Worm (Caenorhabditis elegans) whole organism, L2 larva: ENCODE measurements around the gene F17E9.15.

ENCODE experiments used
- Y55F3AM.14 ChIP-seq: fragments of 200-800 bp; sonication (Bioruptor generic); optimal IDR thresholded peaks from 2 replicates; lab custom pipeline; 2018; ENCODE audit warnings: mild to moderate bottlenecking, missing genetic modification characterization, missing compliant biosample characterization
- aly-2 ChIP-seq: fragments of 150-350 bp; optimal IDR thresholded peaks from 2 replicates; lab custom pipeline; 2014; ENCODE audit warnings: missing biosample characterization, missing genetic modification characterization
- blmp-1 ChIP-seq: sonication (generic microtip); optimal IDR thresholded peaks from 2 replicates; lab custom pipeline; 2017; ENCODE audit warnings: missing genetic modification characterization, mild to moderate bottlenecking, missing compliant biosample characterization, antibody characterized with exemption, moderate library complexity; ENCODE audit not compliant: insufficient read depth
- ceh-16 ChIP-seq: fragments of 150-350 bp; optimal IDR thresholded peaks from 2 replicates; lab custom pipeline; 2014; ENCODE audit warnings: missing biosample characterization, missing genetic modification characterization
- ceh-82 ChIP-seq: fragments of 150-350 bp; optimal IDR thresholded peaks from 2 replicates; lab custom pipeline; 2014; ENCODE audit warnings: missing biosample characterization, missing genetic modification characterization
- crh-2 ChIP-seq: sonication (generic microtip); optimal IDR thresholded peaks from 2 replicates; lab custom pipeline; 2017; ENCODE audit warnings: missing biosample characterization, missing genetic modification characterization
- elt-1 ChIP-seq: fragments of 150-350 bp; optimal IDR thresholded peaks from 2 replicates; lab custom pipeline; 2014; ENCODE audit warnings: missing biosample characterization, missing genetic modification characterization
- elt-3 ChIP-seq: sonication (generic microtip); optimal IDR thresholded peaks from 2 replicates; lab custom pipeline; 2017; ENCODE audit warnings: missing biosample characterization, missing genetic modification characterization
- fos-1 ChIP-seq: fragments of 150-350 bp; optimal IDR thresholded peaks from 2 replicates; lab custom pipeline; 2014; ENCODE audit warnings: missing biosample characterization, missing genetic modification characterization
- gmeb-1 ChIP-seq: fragments of 150-350 bp; optimal IDR thresholded peaks from 2 replicates; lab custom pipeline; 2014; ENCODE audit warnings: missing biosample characterization, missing genetic modification characterization
- lin-11 ChIP-seq: fragments of 150-350 bp; sonication (generic microtip); optimal IDR thresholded peaks from 2 replicates; lab custom pipeline; 2014; ENCODE audit warnings: missing biosample characterization, missing genetic modification characterization, inconsistent platforms, mixed read lengths
- lin-13 ChIP-seq: fragments of 150-350 bp; optimal IDR thresholded peaks from 2 replicates; lab custom pipeline; 2014; ENCODE audit warnings: missing biosample characterization, missing genetic modification reagents, missing genetic modification characterization
- lin-39 ChIP-seq: fragments of 150-350 bp; optimal IDR thresholded peaks from 2 replicates; lab custom pipeline; 2014; ENCODE audit warnings: missing biosample characterization, missing genetic modification reagents, missing genetic modification characterization
- lsy-2 ChIP-seq, 2 experiments: fragments of 150-350 bp in 1 of 2; sonication (generic microtip) in 1 of 2; optimal IDR thresholded peaks; 2 replicates each; lab custom pipeline; 2014 to 2017; ENCODE audit warnings: missing biosample characterization in 2 of 2, missing genetic modification characterization in 2 of 2
- mbf-1 ChIP-seq: sonication (generic microtip); optimal IDR thresholded peaks from 2 replicates; lab custom pipeline; 2017; ENCODE audit warnings: missing biosample characterization, missing genetic modification characterization
- nhr-10 ChIP-seq: sonication (generic microtip); optimal IDR thresholded peaks from 2 replicates; lab custom pipeline; 2017; ENCODE audit warnings: missing biosample characterization, missing genetic modification characterization
- nhr-11 ChIP-seq: fragments of 150-350 bp; optimal IDR thresholded peaks from 2 replicates; lab custom pipeline; 2014; ENCODE audit warnings: missing biosample characterization, missing genetic modification characterization
- nhr-12 ChIP-seq: fragments of 150-350 bp; optimal IDR thresholded peaks from 2 replicates; lab custom pipeline; 2014; ENCODE audit warnings: missing biosample characterization, missing genetic modification characterization
- nhr-21 ChIP-seq: fragments of 150-350 bp; optimal IDR thresholded peaks from 2 replicates; lab custom pipeline; 2014; ENCODE audit warnings: missing biosample characterization, missing genetic modification characterization
- nhr-23 ChIP-seq: fragments of 150-350 bp; optimal IDR thresholded peaks from 2 replicates; lab custom pipeline; 2014; ENCODE audit warnings: missing biosample characterization, missing genetic modification reagents, missing genetic modification characterization
- nhr-25 ChIP-seq: fragments of 150-350 bp; sonication (generic microtip); optimal IDR thresholded peaks from 3 replicates; lab custom pipeline; 2014; ENCODE audit warnings: missing biosample characterization, missing genetic modification characterization
- nhr-6 ChIP-seq: fragments of 150-350 bp; optimal IDR thresholded peaks from 2 replicates; lab custom pipeline; 2014; ENCODE audit warnings: missing biosample characterization, missing genetic modification characterization
- nhr-77 ChIP-seq: fragments of 150-350 bp; optimal IDR thresholded peaks from 2 replicates; lab custom pipeline; 2014; ENCODE audit warnings: missing biosample characterization, missing genetic modification characterization
- peb-1 ChIP-seq: fragments of 150-350 bp; optimal IDR thresholded peaks from 2 replicates; lab custom pipeline; 2014; ENCODE audit warnings: missing biosample characterization, missing genetic modification characterization
- sma-9 ChIP-seq, 2 experiments: fragments of 150-350 bp in 1 of 2; sonication (generic microtip) in 1 of 2; optimal IDR thresholded peaks; 2 replicates each; lab custom pipeline; 2014 to 2016; ENCODE audit warnings: missing genetic modification characterization in 2 of 2, mild to moderate bottlenecking in 1 of 2, missing biosample characterization in 1 of 2, missing compliant biosample characterization in 1 of 2, missing genetic modification reagents in 1 of 2, moderate library complexity in 1 of 2
- unc-62 ChIP-seq: fragments of 150-350 bp; optimal IDR thresholded peaks from 2 replicates; lab custom pipeline; 2014; ENCODE audit warnings: missing biosample characterization, missing genetic modification reagents, missing genetic modification characterization
- zag-1 ChIP-seq: fragments of 150-350 bp; optimal IDR thresholded peaks from 2 replicates; lab custom pipeline; 2014; ENCODE audit warnings: missing biosample characterization, missing genetic modification characterization
- ztf-1 ChIP-seq: fragments of 200-800 bp; sonication (Bioruptor generic); conservative IDR thresholded peaks from 2 replicates; pipeline ENCODE4 v1.3.6; 2022; ENCODE audit warnings: missing genetic modification characterization, missing compliant biosample characterization
- ztf-11 ChIP-seq: sonication (generic microtip); optimal IDR thresholded peaks from 2 replicates; lab custom pipeline; 2017; ENCODE audit warnings: missing biosample characterization, missing genetic modification characterization

Gene F17E9.15

DNA sequence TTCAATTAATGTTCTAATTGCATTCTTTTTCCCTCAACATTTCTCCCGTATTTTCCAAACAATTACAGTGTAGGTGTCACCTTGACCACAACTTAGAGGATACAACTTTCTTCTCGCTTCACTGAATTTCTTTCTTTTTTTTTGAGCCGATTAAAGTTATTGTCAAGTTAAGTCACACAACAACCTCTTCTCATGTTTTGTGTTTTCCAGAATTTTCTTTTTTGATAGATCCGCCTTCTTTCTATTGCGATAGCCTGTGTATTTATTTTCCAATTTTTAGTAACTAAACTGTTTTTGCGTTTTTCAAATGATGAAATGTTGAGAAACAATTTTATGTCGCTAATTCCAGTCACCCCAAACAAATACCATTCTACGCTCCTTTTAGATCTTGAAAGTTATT, 21.6 kb upstream of the F17E9.15 start, which contains the start of gene F35H10.3:
TSS of gene F35H10.3 (plus strand) at position 301 of the 400 bp plus-strand sequence.
- no peak for TF ChIP-seq blmp-1 (tag; lab: Kevin White, UChicago)
- TF ChIP-seq ztf-1 (GFP tag; lab: Robert Waterston, UW): no peak
- no peak for TF ChIP-seq nhr-21 (tag; lab: Kevin White, UChicago)
- no peak for TF ChIP-seq unc-62
- no peak for TF ChIP-seq lin-11
- no peak for TF ChIP-seq crh-2 (tag; lab: Kevin White, UChicago)
- TF ChIP-seq peb-1 (tag; lab: Kevin White, UChicago): no peak
- no peak for TF ChIP-seq nhr-6 (tag; lab: Kevin White, UChicago)
- TF ChIP-seq Y55F3AM.14 (GFP tag; lab: Kevin White, UChicago): no peak
- no peak for TF ChIP-seq elt-1 (tag; lab: Kevin White, UChicago)
- TF ChIP-seq sma-9 (GFP tag; optimal IDR thresholded peaks at IDR 0.05; lab: Kevin White, UChicago): no peak
- TF ChIP-seq sma-9 (tag; optimal IDR thresholded peaks at IDR 0.05; lab: Kevin White, UChicago): no peak

DNA sequence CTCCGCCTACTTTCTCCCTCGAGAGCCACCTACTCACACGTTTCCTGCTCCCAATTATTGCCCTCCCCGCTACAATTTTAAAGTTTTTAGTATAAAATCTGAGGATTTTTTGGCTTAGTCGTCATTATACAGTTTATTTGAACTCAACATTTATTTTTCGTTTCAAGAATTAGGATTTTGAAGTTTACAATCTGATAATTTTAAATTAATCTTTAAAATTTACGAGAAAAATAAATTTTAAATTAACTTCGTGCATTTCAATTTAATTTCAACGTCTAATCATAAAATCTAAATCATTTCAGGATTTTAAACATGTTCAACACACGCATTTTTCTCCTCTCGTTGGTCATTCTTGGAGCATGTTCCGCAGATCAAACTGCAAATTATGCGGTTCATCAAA, 18.3 kb upstream of the F17E9.15 start, which contains the start of gene F35H10.2:
TSS of gene F35H10.2 (plus strand) at position 301 of the 400 bp plus-strand sequence.
- no peak for TF ChIP-seq nhr-23 (tag; lab: Kevin White, UChicago)
- no peak for TF ChIP-seq nhr-21 (tag; lab: Kevin White, UChicago)
- no peak for TF ChIP-seq nhr-25 (tag; lab: Kevin White, UChicago)

DNA sequence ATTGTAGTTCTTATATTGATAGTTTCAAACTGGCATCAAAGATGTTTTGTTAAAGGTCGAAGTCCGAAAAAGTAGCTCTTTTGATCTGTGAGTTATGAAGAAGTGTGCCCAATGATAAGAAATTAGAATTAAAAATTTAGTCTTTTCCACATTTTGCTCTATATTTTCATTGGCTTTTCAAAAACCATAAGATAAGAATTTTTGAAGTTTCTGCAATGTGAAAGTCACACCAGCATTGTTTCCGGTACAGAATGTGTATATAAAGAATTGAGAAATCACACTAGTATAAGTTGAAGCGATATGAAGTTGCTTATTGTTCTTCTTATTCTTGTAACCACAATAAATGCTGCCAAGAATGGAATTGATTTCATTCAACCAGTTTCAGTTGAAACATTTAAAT, 14.7 kb upstream of the F17E9.15 start, which contains the start of gene lys-10:
TSS of gene lys-10 (plus strand) at position 301 of the 400 bp plus-strand sequence.
- no peak for TF ChIP-seq mbf-1 (tag; lab: Kevin White, UChicago)

DNA sequence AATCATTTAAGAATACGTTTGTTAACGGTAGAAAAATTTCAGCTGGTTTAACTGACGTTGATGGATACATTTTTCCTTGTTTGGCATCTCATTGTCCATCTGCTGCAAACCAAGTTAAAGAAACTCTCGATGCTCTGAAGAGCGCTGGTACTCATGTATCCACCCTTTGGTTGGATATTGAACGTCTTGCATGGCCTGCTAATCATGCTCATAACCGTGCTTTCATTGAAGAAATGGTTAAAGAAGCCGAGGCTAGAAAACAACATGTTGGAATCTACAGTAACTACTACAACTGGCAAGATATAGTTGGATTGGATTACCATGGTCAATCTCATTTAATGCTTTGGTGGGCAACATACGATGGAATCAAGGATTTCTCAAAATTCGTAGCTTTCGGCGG, 14.2 kb upstream of the F17E9.15 start:
- TF ChIP-seq ztf-11 (no peak), nhr-6 (tag; lab: Kevin White, UChicago) (no peak), lin-13 (GFP tag; lab: Kevin White, UChicago) (no peak), ztf-1 (GFP tag; lab: Robert Waterston, UW) (no peak), sma-9 (GFP tag; optimal IDR thresholded peaks at IDR 0.05; lab: Kevin White, UChicago) (no peak), sma-9 (tag; optimal IDR thresholded peaks at IDR 0.05; lab: Kevin White, UChicago) (no peak), lsy-2 (tag; optimal IDR thresholded peaks at IDR 0.05; lab: Kevin White, UChicago) (no peak), aly-2 (tag; lab: Kevin White, UChicago) (no peak), nhr-11 (no peak), nhr-10 (no peak)

DNA sequence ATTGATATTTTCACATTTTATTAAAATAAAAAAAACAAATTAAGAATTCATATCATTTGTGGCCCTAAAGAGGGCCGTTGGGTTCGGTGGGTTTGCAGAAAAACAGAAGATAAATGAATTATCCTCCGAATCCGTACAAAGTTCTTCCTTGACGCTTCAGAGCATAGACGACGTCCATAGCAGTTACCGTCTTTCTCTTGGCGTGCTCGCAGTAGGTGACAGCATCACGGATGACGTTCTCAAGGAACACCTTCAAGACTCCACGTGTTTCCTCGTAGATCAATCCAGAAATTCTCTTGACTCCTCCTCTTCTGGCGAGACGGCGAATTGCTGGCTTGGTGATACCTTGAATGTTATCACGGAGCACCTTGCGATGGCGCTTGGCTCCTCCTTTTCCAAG, 13.7 kb upstream of the F17E9.15 start:
- TF ChIP-seq sma-9 (GFP tag; optimal IDR thresholded peaks at IDR 0.05; lab: Kevin White, UChicago) (no peak), sma-9 (tag; optimal IDR thresholded peaks at IDR 0.05; lab: Kevin White, UChicago) (no peak), ceh-16 (tag; lab: Kevin White, UChicago) (no peak), ztf-1 (GFP tag; lab: Robert Waterston, UW) (no peak), mbf-1 (tag; lab: Kevin White, UChicago) (no peak), ztf-11 (no peak), blmp-1 (tag; lab: Kevin White, UChicago) (no peak), unc-62 (no peak), aly-2 (tag; lab: Kevin White, UChicago) (no peak), fos-1 (tag; lab: Kevin White, UChicago) (no peak), lin-39 (no peak), elt-3 (tag; lab: Kevin White, UChicago) (no peak), crh-2 (tag; lab: Kevin White, UChicago) (no peak), ceh-82 (no peak), lin-13 (GFP tag; lab: Kevin White, UChicago) (no peak), peb-1 (tag; lab: Kevin White, UChicago) (no peak), gmeb-1 (tag; lab: Kevin White, UChicago) (no peak), nhr-77 (tag; lab: Kevin White, UChicago) (no peak), nhr-10 (no peak), nhr-12 (tag; lab: Kevin White, UChicago) (no peak)
- TF ChIP-seq, all 48 proteins: peak for 0

DNA sequence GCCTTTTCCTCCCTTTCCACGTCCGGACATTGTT, 13.4 kb upstream of the F17E9.15 start, which contains the start of gene his-31:
TSS of gene his-31 (minus strand) at position 30 of the 34 bp plus-strand sequence.
- no peak for TF ChIP-seq zag-1 (tag; lab: Kevin White, UChicago)
- TF ChIP-seq, all 48 proteins: peak for 0
